Fruit fly (Drosophila melanogaster): ENCODE data around the gene Top3alpha.

DNA sequence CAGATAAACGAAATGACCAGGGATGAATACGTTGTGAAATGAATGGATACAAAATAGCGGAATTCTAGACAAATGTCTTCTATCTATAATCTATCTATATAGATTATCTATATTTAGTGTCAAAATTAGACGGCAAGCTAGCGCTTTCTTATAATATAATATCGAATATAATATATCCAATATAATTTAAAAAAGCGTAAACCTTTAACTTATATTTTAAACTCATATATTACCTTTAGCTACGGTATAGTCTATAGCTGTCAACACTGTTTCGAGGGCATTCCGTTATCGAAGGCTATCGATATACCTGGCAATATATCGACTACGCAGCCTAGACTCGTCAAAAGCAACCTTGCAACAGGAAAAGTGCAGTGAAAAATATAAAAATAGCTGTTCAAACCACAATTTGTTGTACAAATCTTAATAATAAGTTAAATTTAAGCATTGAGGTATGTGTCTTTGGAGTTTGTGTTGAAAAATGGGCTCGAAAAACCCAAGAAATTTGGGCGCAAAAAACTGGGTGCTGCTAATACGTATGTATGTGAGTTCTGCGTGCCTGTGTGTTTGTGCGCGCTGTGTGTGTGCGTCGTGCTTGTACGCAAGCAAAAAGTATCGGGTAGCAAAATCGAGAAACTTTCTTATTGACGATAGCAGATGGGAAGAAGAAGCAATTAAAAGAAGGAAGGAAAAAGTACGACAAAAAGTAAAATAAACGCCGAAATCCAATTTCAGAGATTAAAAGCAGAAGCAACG lies 4.9 kb upstream of the Top3alpha start, which contains the start of the genes swm and Ctu2:
- TF ChIP-seq kay (GFP tag; ENCODE audit: borderline replicate concordance) (no peak), CG1620 (GFP tag; optimal IDR thresholded peaks at IDR 0.05) (peak; percentile 27), CG14711 (tag; optimal IDR thresholded peaks at IDR 0.05) (peak; percentile 81), Clk (GFP tag; optimal IDR thresholded peaks at IDR 0.05) (peak; percentile 36), tj (GFP tag; optimal IDR thresholded peaks at IDR 0.05) (peak; percentile 70), cic (GFP tag; optimal IDR thresholded peaks at IDR 0.05) (no peak), CG5204 (GFP tag; optimal IDR thresholded peaks at IDR 0.05) (no peak), CG11617 (GFP tag; optimal IDR thresholded peaks at IDR 0.05) (peak; percentile 73)

Measured in whole organism, adult.